Worm (Caenorhabditis elegans) whole organism, L4 larva: ENCODE results near the gene pqn-67.

ENCODE experiments used
- Y75B8A.6 ChIP-seq: fragments of 200-800 bp; sonication (Bioruptor generic); IDR thresholded peaks from 2 replicates; pipeline ENCODE4 v1.3.6; 2022; ENCODE audit warnings: missing genetic modification reagents, missing genetic modification characterization, missing compliant biosample characterization
- dpl-1 ChIP-seq: fragments of 150-350 bp; optimal IDR thresholded peaks from 2 replicates; lab custom pipeline; 2014; ENCODE audit warnings: missing biosample characterization, missing genetic modification reagents, missing genetic modification characterization
- fos-1 ChIP-seq: fragments of 150-350 bp; optimal IDR thresholded peaks from 2 replicates; lab custom pipeline; 2014; ENCODE audit warnings: missing biosample characterization, missing genetic modification characterization
- nhr-237 ChIP-seq: sonication (generic microtip); optimal IDR thresholded peaks from 2 replicates; lab custom pipeline; 2017; ENCODE audit warnings: missing biosample characterization, missing genetic modification characterization
- pqm-1 ChIP-seq: sonication (generic microtip); optimal IDR thresholded peaks from 2 replicates; lab custom pipeline; 2017; ENCODE audit warnings: missing biosample characterization, missing genetic modification characterization
- snpc-4 ChIP-seq: fragments of 150-350 bp; optimal IDR thresholded peaks from 2 replicates; lab custom pipeline; 2014; ENCODE audit warnings: missing biosample characterization, missing genetic modification characterization
- zag-1 ChIP-seq: fragments of 150-350 bp; optimal IDR thresholded peaks from 2 replicates; lab custom pipeline; 2014; ENCODE audit warnings: missing biosample characterization, missing genetic modification characterization

DNA sequence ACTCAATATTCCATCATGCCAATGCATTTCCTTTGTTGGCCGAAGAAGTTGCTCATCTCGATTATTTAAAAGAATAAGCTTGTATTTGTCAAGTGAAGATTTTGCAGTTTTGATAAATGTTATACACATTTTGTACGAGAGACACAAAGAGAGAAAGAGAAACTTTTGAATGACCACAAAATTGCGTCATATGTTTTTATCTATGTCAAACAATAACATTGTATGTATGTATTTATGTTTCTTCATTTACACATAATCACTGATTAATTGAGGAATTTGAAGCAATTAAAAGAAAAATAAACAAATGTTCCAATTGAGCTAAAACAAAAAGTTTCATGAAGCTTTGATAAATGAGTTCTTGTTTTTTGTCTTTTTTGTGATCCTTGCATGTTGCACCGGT, 39.0 kb downstream of the pqn-67 start, which contains the start of gene hrg-9:
- TF ChIP-seq dpl-1 (GFP tag; lab: Kevin White, UChicago), result no peak
- no peak for TF ChIP-seq Y75B8A.6 (GFP tag; lab: Robert Waterston, UW)
- TF ChIP-seq snpc-4, result no peak
- no peak for TF ChIP-seq zag-1 (tag; lab: Kevin White, UChicago)
- TF ChIP-seq pqm-1, result no peak
- TF ChIP-seq fos-1 (tag; lab: Kevin White, UChicago), result no peak
- TF ChIP-seq nhr-237 (tag; lab: Kevin White, UChicago), result no peak
